Fruit fly (Drosophila melanogaster): Measurements from ENCODE around the gene Cyt-b5-r.

DNA sequence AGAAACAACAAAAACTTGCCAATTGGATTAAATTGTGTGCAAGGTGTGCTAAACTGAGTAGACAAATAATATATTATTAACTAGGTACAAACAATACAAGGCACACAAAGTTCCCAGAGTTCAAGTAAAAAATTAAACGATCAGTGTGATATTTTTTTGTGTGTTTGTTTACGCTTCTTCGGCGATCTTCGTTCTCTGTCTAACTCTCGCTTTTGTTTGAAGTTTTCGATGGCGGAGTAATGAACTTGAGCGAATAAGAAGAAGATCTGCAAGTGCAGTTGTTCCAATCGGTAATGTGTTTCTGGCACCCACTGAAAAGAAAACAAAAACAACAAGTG is 26.2 kb upstream of the Cyt-b5-r start:
- TF ChIP-seq CG8478 (optimal IDR thresholded peaks at IDR 0.05) = no peak
- no peak for TF ChIP-seq psq (optimal IDR thresholded peaks at IDR 0.05)
